Worm (Caenorhabditis elegans) whole organism, midembryonic: ENCODE measurements around the gene D1022.3.
"Not testable (repeated sequence)": the region's sequence is repeated elsewhere in the genome, so short reads cannot be mapped to it uniquely, and the experiment has no call there.

Experiments used
- T22C8.4 ChIP-seq: fragments of 200-800 bp; sonication (Bioruptor generic); IDR thresholded peaks from 2 replicates; pipeline ENCODE4 v1.3.6; 2022; ENCODE audit warnings: missing genetic modification characterization, missing compliant biosample characterization
- cog-1 ChIP-seq: sonication (generic microtip); optimal IDR thresholded peaks from 2 replicates; lab custom pipeline; 2016; ENCODE audit warnings: missing genetic modification characterization, missing compliant biosample characterization
- flt-1 ChIP-seq: fragments of 200-800 bp; sonication (Bioruptor generic); IDR thresholded peaks from 2 replicates; pipeline ENCODE4 v1.3.6; 2022; ENCODE audit warnings: missing genetic modification characterization, missing compliant biosample characterization
- klf-2 ChIP-seq: fragments of 200-800 bp; sonication (Bioruptor generic); conservative IDR thresholded peaks from 2 replicates; pipeline ENCODE4 v1.3.6; 2022; ENCODE audit warnings: missing genetic modification reagents, missing genetic modification characterization, missing compliant biosample characterization
- med-1 ChIP-seq: sonication (generic microtip); optimal IDR thresholded peaks from 2 replicates; lab custom pipeline; 2017; ENCODE audit warnings: missing genetic modification characterization, mild to moderate bottlenecking, missing compliant biosample characterization, antibody characterized with exemption, missing genetic modification reagents; ENCODE audit not compliant: insufficient read depth
- ref-1 ChIP-seq: fragments of 200-800 bp; sonication (Bioruptor generic); conservative IDR thresholded peaks from 2 replicates; pipeline ENCODE4 v1.3.6; 2022; ENCODE audit warnings: missing genetic modification reagents, missing genetic modification characterization, missing compliant biosample characterization
- tab-1 ChIP-seq: fragments of 200-800 bp; sonication (Bioruptor generic); IDR thresholded peaks from 2 replicates; pipeline ENCODE4 v1.3.6; 2022; ENCODE audit warnings: missing genetic modification characterization, missing compliant biosample characterization
- ztf-23 ChIP-seq: fragments of 200-800 bp; sonication (Bioruptor generic); IDR thresholded peaks from 2 replicates; pipeline ENCODE4 v1.3.6; 2022; ENCODE audit warnings: missing genetic modification reagents, missing genetic modification characterization, missing compliant biosample characterization
- ztf-29 ChIP-seq: fragments of 200-800 bp; sonication (Bioruptor generic); IDR thresholded peaks from 2 replicates; pipeline ENCODE4 v1.3.6; 2022; ENCODE audit warnings: missing genetic modification reagents, missing genetic modification characterization, missing compliant biosample characterization

The D1022.3 gene

DNA sequence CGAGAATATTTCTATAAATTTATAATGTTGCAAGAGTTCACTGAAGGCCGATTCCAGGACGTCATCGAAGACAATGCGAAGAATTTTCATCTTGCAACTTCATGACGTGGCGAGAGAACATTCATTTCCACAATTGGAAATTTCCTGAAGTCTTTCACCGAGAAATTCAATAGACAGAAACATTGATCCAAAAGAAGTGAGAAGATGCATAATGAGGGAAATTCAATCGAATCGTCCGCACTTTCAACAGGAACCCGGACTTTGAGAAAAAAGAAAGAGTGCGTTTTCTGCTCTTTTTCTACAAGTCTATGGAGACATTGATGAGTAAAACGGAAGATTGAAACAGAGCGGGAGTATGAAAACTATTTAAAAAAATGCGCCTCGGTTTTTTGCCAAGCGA is 13.2 kb upstream of the D1022.3 start:
- TF ChIP-seq T22C8.4 (GFP tag; lab: Robert Waterston, UW) (no peak), ref-1 (GFP tag; lab: Robert Waterston, UW) (no peak), cog-1 (tag; lab: Kevin White, UChicago) (no peak), med-1 (GFP tag; lab: Kevin White, UChicago) (no peak), tab-1 (GFP tag; lab: Robert Waterston, UW) (no peak), flt-1 (GFP tag; lab: Robert Waterston, UW) (no peak), ztf-23 (GFP tag; lab: Robert Waterston, UW) (no peak), klf-2 (GFP tag; lab: Robert Waterston, UW) (no peak), ztf-29 (GFP tag; lab: Robert Waterston, UW) (no peak)

DNA sequence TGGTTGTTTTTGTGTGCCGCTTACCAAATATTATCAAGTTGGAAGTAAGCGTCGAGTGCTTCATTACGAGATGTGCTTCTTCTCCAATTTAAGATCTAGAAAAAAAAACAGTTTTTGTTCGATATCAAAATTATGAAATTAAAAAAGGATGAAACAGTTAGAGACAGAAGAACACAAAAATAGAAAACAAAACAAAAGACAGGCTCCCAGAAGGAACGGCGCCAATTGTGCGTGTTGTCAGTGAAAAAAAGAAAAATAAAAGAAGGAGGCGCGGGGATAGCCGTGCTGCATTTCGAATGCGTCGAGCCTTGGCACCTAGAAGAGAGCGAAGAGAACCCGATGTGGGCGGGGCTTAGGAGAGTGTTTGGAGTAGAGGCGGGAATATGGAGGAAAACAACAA is 9.4 kb upstream of the D1022.3 start, which contains the start of gene sro-1:
Gene sro-1 (minus strand): TSS at position 101 of the 400 bp plus-strand sequence.
- no peak for TF ChIP-seq flt-1 (GFP tag; lab: Robert Waterston, UW)
- no peak for TF ChIP-seq ztf-23 (GFP tag; lab: Robert Waterston, UW)
- TF ChIP-seq klf-2 (GFP tag; lab: Robert Waterston, UW), result no peak
- no peak for TF ChIP-seq T22C8.4 (GFP tag; lab: Robert Waterston, UW)
- no peak for TF ChIP-seq cog-1 (tag; lab: Kevin White, UChicago)
- no peak for TF ChIP-seq tab-1 (GFP tag; lab: Robert Waterston, UW)

DNA sequence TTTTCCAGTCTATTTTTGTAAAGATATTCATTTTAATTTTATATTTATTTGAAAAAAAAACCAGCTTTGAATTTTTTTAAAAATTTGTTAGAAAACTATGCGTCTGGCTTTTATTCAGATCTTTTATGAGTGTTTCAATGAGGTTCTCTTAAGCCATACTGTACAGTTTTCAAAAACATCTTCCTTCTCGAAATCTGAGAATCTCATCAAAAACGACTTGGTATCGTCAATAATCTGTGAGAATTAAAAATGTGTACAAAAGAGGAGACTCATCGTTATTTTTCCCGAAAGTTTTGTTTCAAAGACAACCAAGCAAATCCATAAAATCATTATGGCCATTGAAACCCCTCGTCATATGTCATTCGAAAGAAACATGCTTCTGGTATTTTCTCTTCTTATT is 3.1 kb upstream of the D1022.3 start, which contains the start of gene D1022.2:
Gene D1022.2 (plus strand): TSS at position 301 of the 400 bp plus-strand sequence.
- no peak for TF ChIP-seq ref-1 (GFP tag; lab: Robert Waterston, UW)
- TF ChIP-seq tab-1 (GFP tag; lab: Robert Waterston, UW), result no peak

DNA sequence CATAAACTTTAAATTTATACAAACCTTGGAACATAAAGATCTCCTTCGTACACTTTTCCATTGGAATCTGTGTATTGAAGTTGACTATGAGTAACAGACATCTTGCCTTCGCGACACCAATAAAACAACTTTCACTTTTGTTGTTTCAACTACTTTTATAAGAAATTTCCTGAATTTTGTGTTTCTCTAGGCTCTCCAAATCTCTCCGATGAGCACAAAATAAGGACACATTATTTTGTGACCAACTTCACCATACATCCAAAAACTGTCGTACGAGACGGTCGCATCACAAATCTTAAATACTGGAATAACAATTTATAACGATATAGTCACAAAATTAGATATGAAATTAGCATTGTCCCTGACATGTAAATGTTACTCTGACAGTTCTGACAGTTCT is 2.6 kb upstream of the D1022.3 start, which contains the start of gene D1022.5:
Gene D1022.5 (minus strand): TSS at position 101 of the 400 bp plus-strand sequence.
- no peak for TF ChIP-seq ztf-23 (GFP tag; lab: Robert Waterston, UW)
- no peak for TF ChIP-seq klf-2 (GFP tag; lab: Robert Waterston, UW)
- TF ChIP-seq ref-1 (GFP tag; lab: Robert Waterston, UW), result no peak
- no peak for TF ChIP-seq ztf-29 (GFP tag; lab: Robert Waterston, UW)
- TF ChIP-seq cog-1 (tag; lab: Kevin White, UChicago), result no peak
- no peak for TF ChIP-seq med-1 (GFP tag; lab: Kevin White, UChicago)
- TF ChIP-seq T22C8.4 (GFP tag; lab: Robert Waterston, UW), result no peak
- no peak for TF ChIP-seq flt-1 (GFP tag; lab: Robert Waterston, UW)
- no peak for TF ChIP-seq tab-1 (GFP tag; lab: Robert Waterston, UW)

DNA sequence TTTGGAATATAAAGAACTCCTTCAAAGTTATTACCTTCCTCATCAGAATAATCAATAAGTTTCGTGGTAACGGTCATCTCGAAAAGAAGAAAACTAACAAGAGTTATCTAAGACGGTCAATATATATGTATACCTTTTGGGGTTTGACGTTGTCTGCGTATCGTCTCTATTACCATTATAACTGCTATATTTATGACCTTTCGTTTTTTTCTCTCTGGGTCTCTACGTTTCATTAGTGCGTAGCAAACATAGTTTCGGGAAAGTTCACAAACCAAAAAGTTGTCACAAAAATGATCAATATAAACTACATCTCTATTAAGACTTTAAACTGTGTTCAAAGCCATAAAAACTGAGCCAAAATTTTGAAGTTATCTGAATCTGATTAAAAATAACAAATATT is 1.1 kb upstream of the D1022.3 start, which contains the start of gene D1022.4:
Gene D1022.4 (minus strand): TSS at position 83 of the 400 bp plus-strand sequence.
- TF ChIP-seq tab-1 (GFP tag; lab: Robert Waterston, UW), result no peak
- TF ChIP-seq flt-1 (GFP tag; lab: Robert Waterston, UW), result no peak

DNA sequence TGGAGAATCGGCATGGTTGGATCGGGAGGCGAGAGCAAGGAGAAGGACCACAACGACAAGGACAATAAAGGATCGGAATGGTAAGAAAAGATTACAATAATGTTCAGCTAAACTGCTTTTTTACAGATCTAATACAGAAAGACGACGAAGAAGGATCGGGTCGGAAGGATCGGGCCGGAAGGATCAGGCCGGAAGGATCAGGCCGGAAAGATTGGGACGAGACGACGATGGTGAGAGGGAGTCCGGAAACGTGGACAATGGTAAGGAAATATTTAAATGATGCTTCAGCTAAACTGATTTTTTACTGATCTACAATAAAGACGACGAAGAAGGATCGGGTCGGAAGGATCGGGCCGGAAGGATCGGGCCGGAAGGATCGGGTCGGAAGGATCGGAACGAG is 9.4 kb downstream of the D1022.3 start:
- TF ChIP-seq klf-2 (GFP tag; lab: Robert Waterston, UW), result 0 out of 2 replicates have a peak, but pooled peaks have one; percentile 49
- TF ChIP-seq flt-1 (GFP tag; lab: Robert Waterston, UW), result 0 out of 2 replicates have a peak, but pooled peaks have one; percentile 11

DNA sequence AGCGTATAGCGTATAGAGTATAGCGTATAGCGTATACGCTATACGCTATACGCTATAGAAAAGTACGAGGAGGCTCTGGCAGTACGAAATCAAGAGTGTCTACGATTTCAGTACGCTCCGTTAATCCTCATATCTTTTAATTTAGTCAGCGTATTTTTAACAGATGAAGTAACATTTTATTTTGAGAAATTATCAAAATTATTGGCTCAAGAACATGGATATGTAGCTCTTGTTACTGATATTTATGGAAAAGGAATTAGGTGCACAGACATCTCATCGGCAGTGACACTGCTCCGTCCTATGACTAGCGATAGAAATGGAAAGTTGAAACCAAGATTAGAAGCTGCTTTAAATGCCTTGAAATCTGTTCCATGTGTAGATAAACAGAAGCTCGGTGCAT is 21.1 kb downstream of the D1022.3 start, which contains the start of gene K02A2.1:
Gene K02A2.1 (plus strand): TSS at position 301 of the 400 bp plus-strand sequence.
- not testable (repeated sequence) for TF ChIP-seq ztf-23 (GFP tag; lab: Robert Waterston, UW); flt-1 (GFP tag; lab: Robert Waterston, UW); cog-1 (tag; lab: Kevin White, UChicago)

DNA sequence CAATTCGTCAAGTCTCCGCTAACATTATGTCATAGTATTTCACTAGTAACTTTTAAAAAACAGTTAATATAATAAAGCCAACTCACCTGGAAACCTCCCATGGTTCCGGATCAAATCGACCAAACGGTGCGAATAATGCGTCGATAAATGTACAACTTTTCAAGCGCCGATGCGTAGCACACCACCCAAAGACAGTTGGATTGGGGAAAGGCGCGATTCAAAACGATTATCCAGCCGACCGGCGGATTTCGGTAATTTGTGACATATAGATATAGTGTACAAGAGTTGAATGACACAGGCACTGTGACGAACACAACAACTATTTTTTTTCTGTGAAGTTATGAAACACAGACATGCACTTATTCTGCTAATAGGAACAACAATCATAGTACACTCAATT is 21.9 kb downstream of the D1022.3 start, which contains the start of gene kcc-3:
Gene kcc-3 (minus strand): TSS at position 101 of the 400 bp plus-strand sequence.
- TF ChIP-seq klf-2 (GFP tag; lab: Robert Waterston, UW) (no peak), ztf-29 (GFP tag; lab: Robert Waterston, UW) (no peak), flt-1 (GFP tag; lab: Robert Waterston, UW) (no peak), tab-1 (GFP tag; lab: Robert Waterston, UW) (no peak), cog-1 (tag; lab: Kevin White, UChicago) (no peak), med-1 (GFP tag; lab: Kevin White, UChicago) (no peak), ref-1 (GFP tag; lab: Robert Waterston, UW) (no peak), ztf-23 (GFP tag; lab: Robert Waterston, UW) (no peak), T22C8.4 (GFP tag; lab: Robert Waterston, UW) (no peak)

DNA sequence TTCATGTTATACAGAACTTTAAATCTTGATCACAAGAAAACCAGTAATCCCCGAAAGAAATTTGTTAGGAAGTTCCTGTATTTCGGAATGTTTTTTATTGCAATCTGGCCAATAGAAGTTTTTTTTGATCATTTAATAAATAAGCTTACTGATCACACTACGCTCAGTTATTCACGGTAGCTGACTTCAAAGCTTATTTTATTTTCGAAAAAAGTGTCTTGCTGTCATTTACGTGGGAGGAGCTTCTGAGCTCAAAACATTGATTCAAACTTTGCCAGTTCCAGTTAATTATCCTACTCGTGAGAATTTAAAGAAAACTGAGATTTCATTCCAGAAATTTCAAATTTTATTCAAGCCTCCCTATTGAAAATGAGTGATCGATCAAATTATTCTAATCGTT is 23.8 kb downstream of the D1022.3 start, which contains the start of gene srd-54:
Gene srd-54 (plus strand): TSS at position 301 of the 400 bp plus-strand sequence.
- TF ChIP-seq T22C8.4 (GFP tag; lab: Robert Waterston, UW) (no peak), ztf-29 (GFP tag; lab: Robert Waterston, UW) (no peak), tab-1 (GFP tag; lab: Robert Waterston, UW) (no peak), ztf-23 (GFP tag; lab: Robert Waterston, UW) (no peak), klf-2 (GFP tag; lab: Robert Waterston, UW) (no peak), flt-1 (GFP tag; lab: Robert Waterston, UW) (no peak), ref-1 (GFP tag; lab: Robert Waterston, UW) (no peak), med-1 (GFP tag; lab: Kevin White, UChicago) (no peak), cog-1 (tag; lab: Kevin White, UChicago) (no peak)
